Worm (Caenorhabditis elegans): Measurements from ENCODE around the gene F11C1.4.

DNA sequence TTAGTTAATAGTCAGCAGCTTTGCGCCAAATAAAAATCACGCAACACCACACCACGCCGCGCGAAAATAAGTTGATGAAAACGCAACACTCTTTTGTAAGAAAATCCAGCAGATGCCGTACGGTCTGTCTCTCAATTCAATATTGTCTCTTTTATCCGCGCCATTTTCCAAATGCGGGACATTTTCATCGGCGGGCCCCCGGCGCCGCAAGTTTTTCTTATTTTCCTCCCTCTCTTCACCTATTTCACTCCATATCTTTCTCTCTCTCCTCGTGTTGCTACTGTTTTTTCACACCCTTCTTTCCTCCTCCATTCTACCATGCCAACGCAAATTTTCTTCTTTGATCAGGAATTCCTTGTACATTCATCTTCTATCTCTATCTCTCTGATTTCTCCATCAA lies 29.5 kb downstream of the F11C1.4 start:
- TF ChIP-seq jun-1 (tag; optimal IDR thresholded peaks at IDR 0.05) (no peak), set-16 (GFP tag; IDR thresholded peaks at IDR 0.05) (no peak), sdz-12 (GFP tag; optimal IDR thresholded peaks at IDR 0.05) (no peak), dve-1 (tag; optimal IDR thresholded peaks at IDR 0.05; ENCODE audit: insufficient read depth) (no peak), nhr-10 (tag; optimal IDR thresholded peaks at IDR 0.05) (no peak), nhr-11 (tag; optimal IDR thresholded peaks at IDR 0.05) (no peak), pha-4 (GFP tag; IDR thresholded peaks at IDR 0.05) (no peak), pha-4 (tag; optimal IDR thresholded peaks at IDR 0.05) (no peak), egl-27 (tag; optimal IDR thresholded peaks at IDR 0.05) (no peak), daf-19 (GFP tag; conservative IDR thresholded peaks at IDR 0.05) (no peak), lin-13 (GFP tag; optimal IDR thresholded peaks at IDR 0.05) (no peak), nhr-28 (tag; optimal IDR thresholded peaks at IDR 0.05) (no peak), nhr-111 (GFP tag; optimal IDR thresholded peaks at IDR 0.05) (no peak), ceh-28 (tag; optimal IDR thresholded peaks at IDR 0.05) (no peak), tag-97 (GFP tag; IDR thresholded peaks at IDR 0.05) (no peak)
